Worm (Caenorhabditis elegans): ENCODE measurements around the gene F36H5.8.

DNA sequence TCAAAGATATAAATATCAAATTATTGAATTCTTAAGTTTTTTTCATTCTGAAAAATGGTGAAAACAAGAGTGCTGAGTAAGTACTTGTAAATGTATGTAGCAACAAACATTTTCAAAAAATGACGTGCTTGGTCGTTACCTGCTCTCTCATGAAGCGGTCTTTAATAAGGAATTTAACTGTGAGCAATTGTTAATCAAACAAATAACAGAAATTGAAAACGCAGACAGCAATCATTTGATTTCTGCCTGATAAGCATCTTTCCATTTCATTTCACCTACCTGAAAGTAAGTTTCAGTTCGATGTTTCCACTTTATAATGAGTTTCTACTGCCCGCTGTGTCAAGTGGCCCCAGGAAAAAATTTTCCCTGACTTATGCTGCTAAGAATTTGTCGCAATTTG is 12.6 kb upstream of the F36H5.8 start, which contains the start of gene math-28:
- no peak for TF ChIP-seq him-1 (tag; optimal IDR thresholded peaks at IDR 0.05)
- no peak for TF ChIP-seq dao-5 (tag; optimal IDR thresholded peaks at IDR 0.05)
- no peak for TF ChIP-seq W03F9.2 (tag; optimal IDR thresholded peaks at IDR 0.05)

Measured in whole organism, L4/young adult.